Fruit fly (Drosophila melanogaster): ENCODE data around the gene Cbs.

Cbs gene

dm6 chrX:21053099-21053715 lies 8.3 kb downstream of the Cbs start (continued):
- TF ChIP-seq oc (tag; optimal IDR thresholded peaks at IDR 0.05) (peak; percentile 56), Fer2 (tag; optimal IDR thresholded peaks at IDR 0.05) (peak; percentile 63), CG31365 (tag; optimal IDR thresholded peaks at IDR 0.05) (peak; percentile 79), hbn (GFP tag; IDR thresholded peaks at IDR 0.05; ENCODE audit: partially characterized antibody) (peak; percentile 66), dimm (GFP tag; IDR thresholded peaks at IDR 0.05) (no peak), Hmx (GFP tag; optimal IDR thresholded peaks at IDR 0.05) (no peak), CkIIα-i1 (GFP tag; IDR thresholded peaks at IDR 0.05) (no peak), CG6254 (GFP tag; optimal IDR thresholded peaks at IDR 0.05) (peak; percentile 31), Drgx (GFP tag; IDR thresholded peaks at IDR 0.05) (peak; percentile 49; the same call in 1 of the 2 replicates)

- TF ChIP-seq CG2116 (GFP tag; optimal IDR thresholded peaks at IDR 0.05), result peak; percentile 82
- peak; percentile 98 for TF ChIP-seq CG11695 (GFP tag; IDR thresholded peaks at IDR 0.05)
- TF ChIP-seq Max (GFP tag; optimal IDR thresholded peaks at IDR 0.05), result peak; percentile 97
- TF ChIP-seq Xbp1 (GFP tag; optimal IDR thresholded peaks at IDR 0.05), result peak; percentile 98
- TF ChIP-seq CG13775 (GFP tag; optimal IDR thresholded peaks at IDR 0.05), result peak; percentile 97
- TF ChIP-seq gsb-n (tag; optimal IDR thresholded peaks at IDR 0.05), result peak; percentile 99
- peak; percentile 92 for TF ChIP-seq D19B (GFP tag; optimal IDR thresholded peaks at IDR 0.05)
- TF ChIP-seq CG4424 (GFP tag; optimal IDR thresholded peaks at IDR 0.05), result peak; percentile 98
- TF ChIP-seq kah (GFP tag; optimal IDR thresholded peaks at IDR 0.05), result peak; percentile 96
- TF ChIP-seq btn (GFP tag; optimal IDR thresholded peaks at IDR 0.05), result peak; percentile 97
- peak; percentile 97 for TF ChIP-seq gce (GFP tag; IDR thresholded peaks at IDR 0.05)
- TF ChIP-seq CG9437 (GFP tag; optimal IDR thresholded peaks at IDR 0.05), result peak; percentile 94
- TF ChIP-seq CG11456 (GFP tag; IDR thresholded peaks at IDR 0.05), result peak; percentile 95
- peak; percentile 98 for TF ChIP-seq CoRest (tag; optimal IDR thresholded peaks at IDR 0.05)
- peak; percentile 98 for TF ChIP-seq dpn (GFP tag; optimal IDR thresholded peaks at IDR 0.05)
- TF ChIP-seq Mad (GFP tag; optimal IDR thresholded peaks at IDR 0.05), result peak; percentile 99
- TF ChIP-seq Vsx1 (GFP tag; optimal IDR thresholded peaks at IDR 0.05), result peak; percentile 96
- peak; percentile 99 for TF ChIP-seq CrebB (tag; optimal IDR thresholded peaks at IDR 0.05)
- TF ChIP-seq ap (GFP tag; IDR thresholded peaks at IDR 0.05), result peak; percentile 97
- peak; percentile 66 for TF ChIP-seq CG3995 (GFP tag; optimal IDR thresholded peaks at IDR 0.05)
- TF ChIP-seq CG32767 (GFP tag; IDR thresholded peaks at IDR 0.05), result peak; percentile 98
- TF ChIP-seq chm (GFP tag; IDR thresholded peaks at IDR 0.05), result peak; percentile 99
- TF ChIP-seq CG8924 (tag; optimal IDR thresholded peaks at IDR 0.05), result peak; percentile 99
- no peak for TF ChIP-seq h (optimal IDR thresholded peaks at IDR 0.05)
- peak; percentile 99 for TF ChIP-seq CG17568 (GFP tag; optimal IDR thresholded peaks at IDR 0.05)
- peak; percentile 99 for TF ChIP-seq CG17359 (tag; optimal IDR thresholded peaks at IDR 0.05)
- peak; percentile 96 for TF ChIP-seq CG13894 (tag; optimal IDR thresholded peaks at IDR 0.05)
- peak; percentile 97 for TF ChIP-seq cato (GFP tag; optimal IDR thresholded peaks at IDR 0.05; ENCODE audit: borderline replicate concordance)
- peak; percentile 99 for TF ChIP-seq CG17829 (tag; optimal IDR thresholded peaks at IDR 0.05)
- TF ChIP-seq Antp (GFP tag; optimal IDR thresholded peaks at IDR 0.05), result peak; percentile 99
- peak; percentile 92 for TF ChIP-seq CG3163 (GFP tag; optimal IDR thresholded peaks at IDR 0.05)
- TF ChIP-seq CG6654 (GFP tag; optimal IDR thresholded peaks at IDR 0.05), result peak; percentile 90
- TF ChIP-seq Ptx1 (GFP tag; IDR thresholded peaks at IDR 0.05), result peak; percentile 97
- TF ChIP-seq CG12299 (tag; optimal IDR thresholded peaks at IDR 0.05), result peak; percentile 98
- peak; percentile 85 for TF ChIP-seq Deaf1 (tag; optimal IDR thresholded peaks at IDR 0.05)
- peak; percentile 97 for TF ChIP-seq onecut (GFP tag; IDR thresholded peaks at IDR 0.05)
- peak; percentile 97 for TF ChIP-seq CG6254 (GFP tag; optimal IDR thresholded peaks at IDR 0.05)
- peak; percentile 96 for TF ChIP-seq ase (GFP tag; IDR thresholded peaks at IDR 0.05)
- peak; percentile 99 for TF ChIP-seq CG15269 (tag; optimal IDR thresholded peaks at IDR 0.05)
- peak; percentile 78 for TF ChIP-seq CkIIα-i1 (GFP tag; IDR thresholded peaks at IDR 0.05)
Observed at dm6 chrX:21053849-21054581, 9.1 kb downstream of the Cbs start, which contains the start of the genes Stt3A and bves. TSS of gene Stt3A (minus strand) at chrX:21053937. TSS of gene bves (plus strand) at chrX:21053963.

Data from whole organism, embryonic.